Worm (Caenorhabditis elegans) whole organism, late embryonic: ENCODE results near the gene dop-5.

Experiments
- F13H6.1 ChIP-seq: sonication (generic microtip); optimal IDR thresholded peaks from 2 replicates; lab custom pipeline; 2016; ENCODE audit warnings: missing genetic modification characterization, missing compliant biosample characterization
- ahr-1 ChIP-seq: sonication (generic microtip); optimal IDR thresholded peaks from 2 replicates; lab custom pipeline; 2016; ENCODE audit warnings: missing genetic modification characterization, missing compliant biosample characterization
- ama-1 ChIP-seq: fragments of 150-350 bp; optimal IDR thresholded peaks from 2 replicates; lab custom pipeline; 2014
- ceh-18 ChIP-seq: sonication (generic microtip); optimal IDR thresholded peaks from 2 replicates; lab custom pipeline; 2016; ENCODE audit warnings: missing genetic modification characterization, missing compliant biosample characterization
- ceh-2 ChIP-seq: sonication (generic microtip); optimal IDR thresholded peaks from 2 replicates; lab custom pipeline; 2016; ENCODE audit warnings: missing genotype, missing genetic modification characterization, missing compliant biosample characterization
- ceh-24 ChIP-seq: sonication (generic microtip); optimal IDR thresholded peaks from 2 replicates; lab custom pipeline; 2016; ENCODE audit warnings: mild to moderate bottlenecking, missing genetic modification characterization, missing compliant biosample characterization
- ceh-30 ChIP-seq: fragments of 150-350 bp; optimal IDR thresholded peaks from 2 replicates; lab custom pipeline; 2014; ENCODE audit warnings: missing biosample characterization, missing genetic modification characterization
- ceh-34 ChIP-seq: sonication (generic microtip); optimal IDR thresholded peaks from 2 replicates; lab custom pipeline; 2016; ENCODE audit warnings: mild to moderate bottlenecking, missing genetic modification characterization, missing compliant biosample characterization
- ceh-45 ChIP-seq: fragments of 200-800 bp; sonication (Bioruptor generic); IDR thresholded peaks from 2 replicates; pipeline ENCODE4 v1.3.6; 2022; ENCODE audit warnings: missing genetic modification reagents, missing genetic modification characterization, missing compliant biosample characterization
- ceh-9 ChIP-seq: sonication (generic microtip); optimal IDR thresholded peaks from 2 replicates; lab custom pipeline; 2016; ENCODE audit warnings: mild to moderate bottlenecking, missing genetic modification characterization, inconsistent platforms, missing compliant biosample characterization
- ets-4 ChIP-seq: sonication (generic microtip); optimal IDR thresholded peaks from 2 replicates; lab custom pipeline; 2016; ENCODE audit warnings: missing genetic modification characterization, missing compliant biosample characterization
- eyg-1 ChIP-seq: sonication (generic microtip); optimal IDR thresholded peaks from 2 replicates; lab custom pipeline; 2016; ENCODE audit warnings: missing genotype, missing genetic modification characterization, missing compliant biosample characterization
- fax-1 ChIP-seq: sonication (generic microtip); optimal IDR thresholded peaks from 2 replicates; lab custom pipeline; 2016; ENCODE audit warnings: missing genotype, missing genetic modification characterization, missing compliant biosample characterization
- fkh-10 ChIP-seq: fragments of 150-350 bp; optimal IDR thresholded peaks from 2 replicates; lab custom pipeline; 2014; ENCODE audit warnings: missing biosample characterization, missing genetic modification reagents, missing genetic modification characterization
- hlh-8 ChIP-seq: sonication (generic microtip); optimal IDR thresholded peaks from 2 replicates; lab custom pipeline; 2016; ENCODE audit warnings: missing genotype, missing genetic modification characterization, missing compliant biosample characterization
- lim-6 ChIP-seq: sonication (generic microtip); optimal IDR thresholded peaks from 2 replicates; lab custom pipeline; 2016; ENCODE audit warnings: missing genetic modification characterization, missing compliant biosample characterization
- lin-11 ChIP-seq: fragments of 200-800 bp; sonication (Bioruptor generic); optimal IDR thresholded peaks from 2 replicates; lab custom pipeline; 2018; ENCODE audit warnings: mild to moderate bottlenecking, missing genetic modification characterization, missing compliant biosample characterization
- madf-2 ChIP-seq: sonication (generic microtip); optimal IDR thresholded peaks from 2 replicates; lab custom pipeline; 2017; ENCODE audit warnings: missing genetic modification characterization, missing compliant biosample characterization
- nhr-232 ChIP-seq: sonication (generic microtip); optimal IDR thresholded peaks from 2 replicates; lab custom pipeline; 2016; ENCODE audit warnings: missing genetic modification characterization, missing compliant biosample characterization
- npax-4 ChIP-seq: sonication (generic microtip); optimal IDR thresholded peaks from 2 replicates; lab custom pipeline; 2016; ENCODE audit warnings: missing genetic modification characterization, missing compliant biosample characterization
- pha-4 ChIP-seq: fragments of 150-350 bp; optimal IDR thresholded peaks from 2 replicates; lab custom pipeline; 2018; ENCODE audit warnings: missing biosample characterization, missing genetic modification reagents, missing genetic modification characterization
- ref-2 ChIP-seq: sonication (generic microtip); optimal IDR thresholded peaks from 2 replicates; lab custom pipeline; 2016; ENCODE audit warnings: missing genetic modification characterization, missing compliant biosample characterization
- rnt-1 ChIP-seq: sonication (generic microtip); optimal IDR thresholded peaks from 2 replicates; lab custom pipeline; 2016; ENCODE audit warnings: missing genetic modification characterization, missing compliant biosample characterization
- tbx-2 ChIP-seq: sonication (generic microtip); optimal IDR thresholded peaks from 2 replicates; lab custom pipeline; 2016; ENCODE audit warnings: missing genetic modification characterization, missing compliant biosample characterization
- tbx-7 ChIP-seq: sonication (generic microtip); optimal IDR thresholded peaks from 2 replicates; lab custom pipeline; 2016; ENCODE audit warnings: missing genotype, missing genetic modification characterization, missing compliant biosample characterization
- ttx-3 ChIP-seq: sonication (generic microtip); optimal IDR thresholded peaks from 2 replicates; lab custom pipeline; 2016; ENCODE audit warnings: missing genetic modification reagents, missing genetic modification characterization, missing compliant biosample characterization
- unc-3 ChIP-seq, 2 experiments: fragments of 200-800 bp in 1 of 2; sonication (Bioruptor generic) in 1 of 2; sonication (generic microtip) in 1 of 2; conservative IDR thresholded peaks in 1 of 2; optimal IDR thresholded peaks in 1 of 2; 2 replicates each; pipeline versions ENCODE4 v1.3.6 to Lab custom; 2016 to 2022; ENCODE audit warnings: missing compliant biosample characterization in 2 of 2, missing genetic modification characterization in 2 of 2, missing genetic modification reagents in 1 of 2
- unc-42 ChIP-seq: sonication (generic microtip); optimal IDR thresholded peaks from 2 replicates; lab custom pipeline; 2016; ENCODE audit warnings: missing genotype, missing genetic modification characterization, missing compliant biosample characterization
- unc-55 ChIP-seq: sonication (generic microtip); optimal IDR thresholded peaks from 2 replicates; lab custom pipeline; 2017; ENCODE audit warnings: missing biosample characterization, missing genetic modification reagents, missing genetic modification characterization
- ztf-16 ChIP-seq: sonication (generic microtip); optimal IDR thresholded peaks from 2 replicates; lab custom pipeline; 2017; ENCODE audit warnings: missing genetic modification characterization, missing compliant biosample characterization

dop-5 gene

ce11 chrV:11375150-11375792 lies 9.2 kb upstream of the dop-5 start, which contains the start of gene cnb-1 (continued):
- TF ChIP-seq ceh-18 (peak; percentile 76), tbx-2 (peak; percentile 75), ets-4 (no peak), rnt-1 (peak; percentile 38), ceh-9 (tag; lab: Kevin White, UChicago) (no peak), ceh-2 (tag; lab: Kevin White, UChicago) (peak; percentile 61), lim-6 (peak; percentile 16), ref-2 (peak; percentile 69), lin-11 (tag; lab: Kevin White, UChicago) (no peak), eyg-1 (no peak)

- no peak for TF ChIP-seq madf-2 (tag; lab: Kevin White, UChicago)
- TF ChIP-seq hlh-8 (tag; lab: Kevin White, UChicago): no peak
These were observed 7.9 kb upstream of the dop-5 start for ce11 chrV:11373918-11374317.

- TF ChIP-seq unc-42 (peak; percentile 52), pha-4 (tag; lab: Kevin White, UChicago) (no peak), F13H6.1 (tag; lab: Kevin White, UChicago) (no peak)
These were observed 6.4 kb upstream of the dop-5 start for ce11 chrV:11372284-11372878.

- TF ChIP-seq ceh-34 (tag; lab: Kevin White, UChicago) (no peak), fkh-10 (GFP tag; lab: Kevin White, UChicago) (no peak), madf-2 (tag; lab: Kevin White, UChicago) (no peak), ama-1 (no peak)
These were observed 2.5 kb downstream of the dop-5 start for ce11 chrV:11363575-11363974.

- TF ChIP-seq unc-42 (peak; percentile 61), ama-1 (no peak), ahr-1 (tag; lab: Kevin White, UChicago) (no peak)
These were observed 11.8 kb downstream of the dop-5 start for ce11 chrV:11354264-11354663.

ce11 chrV:11352893-11353292 lies 13.1 kb downstream of the dop-5 start, which contains the start of gene npr-25:
TSS of gene npr-25 (minus strand) at chrV:11352993.
- TF ChIP-seq unc-3 (GFP tag; conservative IDR thresholded peaks at IDR 0.05; lab: Robert Waterston, UW) (no peak), unc-3 (tag; optimal IDR thresholded peaks at IDR 0.05; lab: Kevin White, UChicago) (no peak), madf-2 (tag; lab: Kevin White, UChicago) (no peak), nhr-232 (tag; lab: Kevin White, UChicago) (no peak), ceh-24 (tag; lab: Kevin White, UChicago) (no peak), ets-4 (no peak), fax-1 (tag; lab: Kevin White, UChicago) (no peak), unc-55 (GFP tag; lab: Kevin White, UChicago) (no peak), npax-4 (tag; lab: Kevin White, UChicago) (no peak), eyg-1 (no peak), ceh-30 (tag; lab: Kevin White, UChicago) (no peak), ztf-16 (no peak), tbx-7 (no peak), ttx-3 (tag; lab: Kevin White, UChicago) (no peak), ceh-45 (GFP tag; lab: Robert Waterston, UW) (no peak), pha-4 (tag; lab: Kevin White, UChicago) (no peak)

ce11 chrV:11351263-11351662 lies 14.8 kb downstream of the dop-5 start:
- TF ChIP-seq ceh-24 (tag; lab: Kevin White, UChicago) (no peak), unc-42 (peak; percentile 36)
- TF ChIP-seq, all 69 proteins: peak for 1
